Fruit fly (Drosophila melanogaster): Measurements from ENCODE around the gene CG1578.

DNA sequence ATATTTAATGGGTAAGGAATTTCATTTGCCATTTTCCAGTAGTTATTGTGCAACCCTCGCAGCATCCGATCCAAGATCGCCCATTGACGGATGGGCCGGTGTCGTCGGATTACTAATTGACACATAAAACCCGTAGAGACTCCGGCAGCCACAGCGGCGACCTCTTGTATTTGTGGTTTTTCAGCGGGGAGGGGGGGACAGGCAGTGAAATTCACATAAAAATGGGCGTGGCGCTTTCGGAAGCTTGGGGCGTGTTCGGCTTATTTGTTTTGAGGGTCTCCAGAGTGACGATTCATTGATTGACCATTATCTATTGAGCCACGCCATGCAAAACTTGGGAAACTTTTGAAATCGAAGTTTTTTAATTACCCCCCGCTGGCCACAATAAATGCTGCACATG, 32.9 kb upstream of the CG1578 start:
- TF ChIP-seq CG9817 (tag; optimal IDR thresholded peaks at IDR 0.05) (no peak), CG10366 (GFP tag; IDR thresholded peaks at IDR 0.05) (no peak), kni (GFP tag; optimal IDR thresholded peaks at IDR 0.05) (no peak), Gug (GFP tag; IDR thresholded peaks at IDR 0.05) (no peak), CG4617 (GFP tag; optimal IDR thresholded peaks at IDR 0.05; ENCODE audit: borderline replicate concordance) (no peak), CG18619 (GFP tag; optimal IDR thresholded peaks at IDR 0.05) (no peak), Tbp (GFP tag; optimal IDR thresholded peaks at IDR 0.05) (no peak), sim (GFP tag; IDR thresholded peaks at IDR 0.05) (no peak), CG32767 (GFP tag; IDR thresholded peaks at IDR 0.05) (no peak), CG15514 (GFP tag; optimal IDR thresholded peaks at IDR 0.05) (no peak), CG1603 (tag; optimal IDR thresholded peaks at IDR 0.05) (no peak), CG6689 (GFP tag; IDR thresholded peaks at IDR 0.05) (no peak)

All from whole organism, embryonic.